Fruit fly (Drosophila melanogaster): ENCODE data around the gene Spn.

Gene Spn

dm6 chr3L:2536969-2537600, 17.0 kb downstream of the Spn start (continued):
- TF ChIP-seq CG12299 (tag; optimal IDR thresholded peaks at IDR 0.05) (peak; percentile 56), CG11247 (GFP tag; IDR thresholded peaks at IDR 0.05) (peak; percentile 58; the same call in 1 of the 2 replicates), seq (GFP tag; IDR thresholded peaks at IDR 0.05) (peak; percentile 82), CoRest (tag; optimal IDR thresholded peaks at IDR 0.05) (no peak), CG6813 (GFP tag; optimal IDR thresholded peaks at IDR 0.05) (peak; percentile 94), ftz-f1 (GFP tag; optimal IDR thresholded peaks at IDR 0.05) (no peak), lola (GFP tag; optimal IDR thresholded peaks at IDR 0.05) (peak in 1 of 3 experiments; percentile 49), Sox102F (GFP tag; optimal IDR thresholded peaks at IDR 0.05) (peak; percentile 54), CG8765 (GFP tag; IDR thresholded peaks at IDR 0.05) (no peak), chif (GFP tag; optimal IDR thresholded peaks at IDR 0.05) (peak in 1 of 2 experiments; percentile 53), toy (GFP tag; IDR thresholded peaks at IDR 0.05) (no peak), CG6272 (GFP tag; IDR thresholded peaks at IDR 0.05) (no peak), trem (tag; optimal IDR thresholded peaks at IDR 0.05) (peak; percentile 41), inv (GFP tag; IDR thresholded peaks at IDR 0.05; ENCODE audit: partially characterized antibody) (no peak), CG18764 (GFP tag; optimal IDR thresholded peaks at IDR 0.05) (peak; percentile 68), Hmx (GFP tag; optimal IDR thresholded peaks at IDR 0.05) (no peak), stc (GFP tag; IDR thresholded peaks at IDR 0.05) (peak; percentile 62; the same call in 1 of the 2 replicates), ab (GFP tag; optimal IDR thresholded peaks at IDR 0.05) (no peak), Max (GFP tag; optimal IDR thresholded peaks at IDR 0.05) (peak; percentile 27), CG14050 (GFP tag; IDR thresholded peaks at IDR 0.05) (peak; percentile 19; the same call in 1 of the 3 replicates), CG9817 (tag; optimal IDR thresholded peaks at IDR 0.05) (no peak), CG12219 (GFP tag; optimal IDR thresholded peaks at IDR 0.05) (peak; percentile 64), CG3995 (GFP tag; optimal IDR thresholded peaks at IDR 0.05) (peak; percentile 33), CG4328 (GFP tag; optimal IDR thresholded peaks at IDR 0.05) (peak; percentile 81), Sry-β (GFP tag; optimal IDR thresholded peaks at IDR 0.05) (peak; percentile 58), fd96Cb (tag; optimal IDR thresholded peaks at IDR 0.05) (peak; percentile 23), CG10209 (GFP tag; optimal IDR thresholded peaks at IDR 0.05) (peak; percentile 65), E2f2 (GFP tag; IDR thresholded peaks at IDR 0.05) (no peak), CG15601 (tag; optimal IDR thresholded peaks at IDR 0.05) (peak; percentile 84), MBD-R2 (GFP tag; IDR thresholded peaks at IDR 0.05) (peak; percentile 25; the same call in 1 of the 2 replicates), CG8478 (optimal IDR thresholded peaks at IDR 0.05) (no peak), ERR (GFP tag; optimal IDR thresholded peaks at IDR 0.05) (peak; percentile 12), dimm (GFP tag; IDR thresholded peaks at IDR 0.05) (no peak), Bgb (GFP tag; IDR thresholded peaks at IDR 0.05; ENCODE audit: partially characterized antibody) (no peak), Optix (GFP tag; IDR thresholded peaks at IDR 0.05) (peak; percentile 50; the same call in 2 of the 3 replicates), CG7271 (tag; optimal IDR thresholded peaks at IDR 0.05) (peak; percentile 44), CG16779 (GFP tag; IDR thresholded peaks at IDR 0.05) (peak; percentile 22; the same call in 1 of the 2 replicates), YL-1 (GFP tag; optimal IDR thresholded peaks at IDR 0.05) (peak; percentile 65), Lhr (GFP tag; optimal IDR thresholded peaks at IDR 0.05) (peak; percentile 57), CG3847 (GFP tag; IDR thresholded peaks at IDR 0.05) (no peak; the same call in 1 of the 2 replicates), Hr78 (GFP tag; optimal IDR thresholded peaks at IDR 0.05) (peak in 1 of 2 experiments; percentile 93), CG10959 (GFP tag; IDR thresholded peaks at IDR 0.05) (peak; percentile 52), Jarid2 (GFP tag; optimal IDR thresholded peaks at IDR 0.05) (peak; percentile 69), CG3065 (GFP tag; optimal IDR thresholded peaks at IDR 0.05) (peak; percentile 47), CG10147 (GFP tag; optimal IDR thresholded peaks at IDR 0.05) (peak; percentile 24), gro (GFP tag; optimal IDR thresholded peaks at IDR 0.05) (no peak), kni (GFP tag; optimal IDR thresholded peaks at IDR 0.05) (peak; percentile 87), D (optimal IDR thresholded peaks at IDR 0.05) (no peak), D (GFP tag; optimal IDR thresholded peaks at IDR 0.05) (peak; percentile 60)
